Fruit fly (Drosophila melanogaster) whole organism, embryonic: ENCODE data around the gene Crtc.
A peak's percentile ranks its signal among the peaks of the same experiment; 100 is the strongest.

Source experiments
- CG10147 ChIP-seq: fragments of 200-800 bp; sonication (Bioruptor generic); optimal IDR thresholded peaks from 2 replicates; lab custom pipeline; 2019; ENCODE audit warnings: missing biosample characterization, mild to moderate bottlenecking, missing genetic modification characterization, moderate library complexity
- CG10431 ChIP-seq: fragments of 200-800 bp; sonication (Bioruptor generic); optimal IDR thresholded peaks from 3 replicates; lab custom pipeline; 2018; ENCODE audit warnings: missing biosample characterization, mild to moderate bottlenecking, missing genetic modification characterization
- CG12104 ChIP-seq: fragments of 200-800 bp; sonication (Bioruptor generic); optimal IDR thresholded peaks from 3 replicates; lab custom pipeline; 2016; ENCODE audit warnings: missing biosample characterization, missing genetic modification characterization
- CG15073 ChIP-seq: fragments of 200-800 bp; sonication (Bioruptor generic); optimal IDR thresholded peaks from 2 replicates; lab custom pipeline; 2016; ENCODE audit warnings: missing biosample characterization, missing genetic modification characterization
- CG15514 ChIP-seq: fragments of 200-800 bp; sonication (Bioruptor generic); optimal IDR thresholded peaks from 3 replicates; lab custom pipeline; 2017; ENCODE audit warnings: missing biosample characterization, missing genetic modification characterization, mild to moderate bottlenecking, moderate library complexity, missing genetic modification reagents
- CG17328 ChIP-seq: fragments of 200-800 bp; sonication (Bioruptor generic); IDR thresholded peaks from 2 replicates; pipeline ENCODE4 v1.3.6; 2022; ENCODE audit warnings: missing biosample characterization, missing genetic modification characterization
- CG18599 ChIP-seq: fragments of 200-800 bp; sonication (Bioruptor generic); optimal IDR thresholded peaks from 3 replicates; lab custom pipeline; 2017; ENCODE audit warnings: missing biosample characterization, missing genetic modification characterization, mild to moderate bottlenecking, moderate library complexity, missing genetic modification reagents
- CG2116 ChIP-seq: fragments of 200-800 bp; sonication (Bioruptor generic); optimal IDR thresholded peaks from 3 replicates; lab custom pipeline; 2018; ENCODE audit warnings: missing biosample characterization, mild to moderate bottlenecking, missing genetic modification characterization
- CG30020 ChIP-seq: fragments of 200-800 bp; optimal IDR thresholded peaks from 2 replicates; lab custom pipeline; 2019; ENCODE audit warnings: missing biosample characterization, mild to moderate bottlenecking, missing genetic modification characterization, moderate library complexity
- CG31224 ChIP-seq: fragments of 200-800 bp; sonication (Bioruptor generic); IDR thresholded peaks from 2 replicates; pipeline ENCODE4 v1.3.6; 2022; ENCODE audit warnings: missing biosample characterization, missing genetic modification characterization
- CG32532 ChIP-seq: fragments of 200-800 bp; sonication (Bioruptor generic); IDR thresholded peaks from 2 replicates; pipeline ENCODE4 v1.3.6; 2022; ENCODE audit warnings: missing biosample characterization, missing genetic modification characterization
- CG33213 ChIP-seq: fragments of 200-800 bp; sonication (Bioruptor generic); optimal IDR thresholded peaks from 3 replicates; lab custom pipeline; 2016; ENCODE audit warnings: missing biosample characterization, missing genetic modification characterization
- CG3847 ChIP-seq: fragments of 200-800 bp; sonication (Bioruptor generic); IDR thresholded peaks from 2 replicates; pipeline ENCODE4 v1.3.6; 2022; ENCODE audit warnings: missing biosample characterization, missing genetic modification characterization
- CG5245 ChIP-seq: fragments of 200-800 bp; sonication (Bioruptor generic); optimal IDR thresholded peaks from 3 replicates; lab custom pipeline; 2016; ENCODE audit warnings: missing biosample characterization, missing genetic modification characterization
- CG6175 ChIP-seq: fragments of 200-800 bp; sonication (Bioruptor generic); IDR thresholded peaks from 3 replicates; pipeline ENCODE4 v1.3.6; 2022; ENCODE audit warnings: missing biosample characterization, missing genetic modification characterization
- CG7372 ChIP-seq: fragments of 200-800 bp; sonication (Bioruptor generic); IDR thresholded peaks from 2 replicates; pipeline ENCODE4 v1.3.6; 2022; ENCODE audit warnings: missing biosample characterization, missing genetic modification characterization
- CG8388 ChIP-seq: fragments of 200-800 bp; sonication (Bioruptor generic); optimal IDR thresholded peaks from 2 replicates; lab custom pipeline; 2019; ENCODE audit warnings: missing biosample characterization, mild to moderate bottlenecking, missing genetic modification characterization, moderate library complexity
- CG8944 ChIP-seq: fragments of 200-800 bp; sonication (Bioruptor generic); optimal IDR thresholded peaks from 3 replicates; lab custom pipeline; 2016; ENCODE audit warnings: missing biosample characterization, missing genetic modification characterization
- CoRest ChIP-seq: fragments of 200-800 bp; sonication (Bioruptor generic); optimal IDR thresholded peaks from 3 replicates; lab custom pipeline; 2018; ENCODE audit warnings: missing biosample characterization, mild to moderate bottlenecking, missing genetic modification characterization, moderate library complexity
- CrebB ChIP-seq: fragments of 200-800 bp; sonication (Bioruptor generic); optimal IDR thresholded peaks from 3 replicates; lab custom pipeline; 2018; ENCODE audit warnings: missing biosample characterization, mild to moderate bottlenecking, missing genetic modification characterization
- Dip3 ChIP-seq: fragments of 200-800 bp; sonication (Bioruptor generic); optimal IDR thresholded peaks from 3 replicates; lab custom pipeline; 2016; ENCODE audit warnings: missing biosample characterization, missing genetic modification characterization
- E2f2 ChIP-seq: fragments of 200-800 bp; sonication (Bioruptor generic); IDR thresholded peaks from 2 replicates; pipeline ENCODE4 v1.3.6; 2022; ENCODE audit warnings: missing biosample characterization, missing genetic modification characterization
- Ets97D ChIP-seq: fragments of 200-800 bp; sonication (Bioruptor generic); optimal IDR thresholded peaks from 3 replicates; lab custom pipeline; 2016; ENCODE audit warnings: missing biosample characterization, missing genetic modification characterization
- Fer3 ChIP-seq: fragments of 200-800 bp; sonication (Bioruptor generic); optimal IDR thresholded peaks from 2 replicates; lab custom pipeline; 2018; ENCODE audit warnings: missing biosample characterization, mild to moderate bottlenecking, missing genetic modification characterization, moderate library complexity
- H2.0 ChIP-seq: fragments of 200-800 bp; sonication (Bioruptor generic); IDR thresholded peaks from 2 replicates; pipeline ENCODE4 v1.3.6; 2022; ENCODE audit warnings: missing biosample characterization, missing genetic modification characterization
- Hey ChIP-seq: fragments of 200-800 bp; sonication (Bioruptor generic); optimal IDR thresholded peaks from 3 replicates; lab custom pipeline; 2018; ENCODE audit warnings: missing biosample characterization, mild to moderate bottlenecking, missing genetic modification characterization
- Meics ChIP-seq: fragments of 200-800 bp; sonication (Bioruptor generic); optimal IDR thresholded peaks from 2 replicates; lab custom pipeline; 2017; ENCODE audit warnings: missing biosample characterization, mild to moderate bottlenecking, missing genetic modification characterization
- al ChIP-seq: fragments of 200-800 bp; sonication (Bioruptor generic); IDR thresholded peaks from 2 replicates; pipeline ENCODE4 v1.3.6; 2022; ENCODE audit warnings: missing biosample characterization, missing genetic modification characterization
- az2 ChIP-seq: fragments of 200-800 bp; sonication (Bioruptor generic); optimal IDR thresholded peaks from 3 replicates; lab custom pipeline; 2016; ENCODE audit warnings: missing biosample characterization, missing genetic modification characterization
- ci ChIP-seq: fragments of 200-800 bp; sonication (Bioruptor generic); IDR thresholded peaks from 3 replicates; pipeline ENCODE4 v1.3.6; 2022; ENCODE audit warnings: missing biosample characterization, missing genetic modification characterization
- disco-r ChIP-seq: fragments of 200-800 bp; sonication (Bioruptor generic); optimal IDR thresholded peaks from 2 replicates; lab custom pipeline; 2016; ENCODE audit warnings: missing biosample characterization, missing genetic modification characterization
- gfzf ChIP-seq: fragments of 200-800 bp; sonication (Bioruptor generic); optimal IDR thresholded peaks from 2 replicates; lab custom pipeline; 2016; ENCODE audit warnings: missing biosample characterization, mild to moderate bottlenecking, missing genetic modification characterization, moderate library complexity
- h ChIP-seq: fragments of >200 bp; optimal IDR thresholded peaks from 2 replicates; lab custom pipeline; 2017
- her ChIP-seq: fragments of 200-800 bp; sonication (Bioruptor generic); optimal IDR thresholded peaks from 2 replicates; lab custom pipeline; 2016; ENCODE audit warnings: missing biosample characterization, missing genetic modification characterization
- jing ChIP-seq: fragments of 200-800 bp; sonication (Bioruptor generic); optimal IDR thresholded peaks from 2 replicates; lab custom pipeline; 2018; ENCODE audit warnings: missing biosample characterization, mild to moderate bottlenecking, missing genetic modification characterization
- ken ChIP-seq: fragments of 200-800 bp; sonication (Bioruptor generic); IDR thresholded peaks from 3 replicates; pipeline ENCODE4 v1.3.6; 2022; ENCODE audit warnings: missing biosample characterization, missing genetic modification characterization
- kni ChIP-seq: fragments of 200-800 bp; sonication (Bioruptor generic); optimal IDR thresholded peaks from 3 replicates; lab custom pipeline; 2017; ENCODE audit warnings: mild to moderate bottlenecking, missing biosample characterization, missing genetic modification reagents, missing genetic modification characterization
- lola ChIP-seq, 3 experiments: fragments of >200 bp in 2 of 3; fragments of 200-800 bp in 1 of 3; sonication (Bioruptor generic) in 1 of 3; optimal IDR thresholded peaks; 2 replicates each; lab custom pipeline; 2017 to 2019; ENCODE audit warnings: missing biosample characterization in 3 of 3, missing genetic modification characterization in 3 of 3, mild to moderate bottlenecking in 1 of 3, moderate library complexity in 1 of 3
- nau ChIP-seq: fragments of 200-800 bp; sonication (Bioruptor generic); optimal IDR thresholded peaks from 3 replicates; lab custom pipeline; 2017; ENCODE audit warnings: missing biosample characterization, mild to moderate bottlenecking, missing genetic modification characterization, missing genetic modification reagents
- oc ChIP-seq: fragments of 200-800 bp; sonication (Bioruptor generic); optimal IDR thresholded peaks from 2 replicates; lab custom pipeline; 2018; ENCODE audit warnings: missing biosample characterization, mild to moderate bottlenecking, missing genetic modification characterization, moderate library complexity
- peb ChIP-seq: fragments of 200-800 bp; sonication (Bioruptor generic); IDR thresholded peaks from 2 replicates; pipeline ENCODE4 v1.3.6; 2022; ENCODE audit warnings: missing biosample characterization, missing genetic modification characterization
- pita ChIP-seq: fragments of 200-800 bp; sonication (Bioruptor generic); optimal IDR thresholded peaks from 2 replicates; lab custom pipeline; 2017; ENCODE audit warnings: missing biosample characterization, mild to moderate bottlenecking, missing genetic modification characterization
- repo ChIP-seq: fragments of 200-800 bp; sonication (Bioruptor generic); optimal IDR thresholded peaks from 2 replicates; lab custom pipeline; 2016; ENCODE audit warnings: missing biosample characterization, missing genetic modification characterization
- run ChIP-seq: fragments of 200-800 bp; sonication (Bioruptor generic); optimal IDR thresholded peaks from 3 replicates; lab custom pipeline; 2018; ENCODE audit warnings: missing biosample characterization, mild to moderate bottlenecking, missing genetic modification characterization
- sqz ChIP-seq: fragments of 200-800 bp; sonication (Bioruptor generic); optimal IDR thresholded peaks from 3 replicates; lab custom pipeline; 2018; ENCODE audit warnings: missing biosample characterization, mild to moderate bottlenecking, missing genetic modification characterization
- stc ChIP-seq: fragments of 200-800 bp; sonication (Bioruptor generic); IDR thresholded peaks from 2 replicates; pipeline ENCODE4 v1.3.6; 2022; ENCODE audit warnings: missing biosample characterization, missing genetic modification characterization
- tio ChIP-seq: fragments of 200-800 bp; sonication (Bioruptor generic); optimal IDR thresholded peaks from 2 replicates; lab custom pipeline; 2017; ENCODE audit warnings: missing biosample characterization, missing genetic modification characterization, inconsistent platforms
- tll ChIP-seq, 2 experiments: fragments of 200-800 bp in 1 of 2; fragments of >200 bp in 1 of 2; sonication (Bioruptor generic) in 1 of 2; optimal IDR thresholded peaks; 2 replicates each; lab custom pipeline; 2017 to 2019; ENCODE audit warnings: missing biosample characterization in 2 of 2, missing genetic modification characterization in 2 of 2, mild to moderate bottlenecking in 1 of 2, moderate library complexity in 1 of 2
- ttk ChIP-seq: fragments of 200-800 bp; sonication (Bioruptor generic); IDR thresholded peaks from 2 replicates; pipeline ENCODE4 v2.1.2; 2022; ENCODE audit warnings: missing biosample characterization, missing genetic modification characterization

Crtc gene

DNA sequence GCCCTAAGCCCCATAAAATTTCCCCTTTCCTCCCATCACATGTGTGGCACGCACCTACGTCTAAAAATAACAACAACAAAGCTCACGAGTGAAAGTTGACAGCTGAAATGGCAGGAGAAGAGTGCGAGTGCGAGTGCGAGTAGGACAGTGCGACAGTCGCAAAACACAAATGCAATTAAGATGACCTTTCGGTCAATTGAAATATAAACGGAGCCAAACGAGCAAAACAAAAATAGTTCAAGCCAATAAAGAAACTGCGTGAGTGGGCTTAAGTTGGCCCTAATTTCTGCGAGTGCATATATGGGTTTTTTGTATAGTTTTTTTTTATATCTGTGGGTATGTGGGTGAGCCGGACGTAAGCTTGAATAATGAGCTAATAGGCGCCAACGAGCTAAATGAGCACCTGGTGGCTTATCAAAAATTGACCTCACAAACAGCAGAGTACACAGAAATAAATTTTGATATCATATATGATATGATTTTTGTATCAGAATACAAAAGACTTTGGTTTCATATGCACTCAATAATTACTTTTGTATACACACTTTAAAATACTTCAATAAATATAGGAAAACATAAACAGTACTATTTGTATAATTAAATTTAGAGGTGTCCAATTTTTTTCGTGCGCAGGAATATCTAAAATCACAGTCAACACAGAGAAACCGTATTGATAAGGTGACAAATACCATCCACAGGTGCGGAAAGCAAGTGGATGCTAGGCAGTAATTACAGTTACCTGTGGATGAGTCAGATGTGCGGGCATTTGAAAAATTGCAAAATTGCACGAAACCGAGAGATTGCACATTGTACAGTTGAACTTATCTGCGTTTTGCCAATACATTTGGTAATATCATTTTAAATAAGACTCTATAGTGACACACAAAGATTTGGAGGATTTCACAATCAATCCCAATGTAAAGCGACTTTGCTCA lies 17.1 kb downstream of the Crtc start (continued):
- TF ChIP-seq run (tag; lab: Kevin White, UChicago): no peak
- TF ChIP-seq jing (GFP tag; lab: Kevin White, UChicago): no peak
- TF ChIP-seq CG18599: peak; percentile 6
- TF ChIP-seq stc (GFP tag; lab: Robert Waterston, UW): peak; percentile 35; the same call in 1 of the 2 replicates
- no peak for TF ChIP-seq CG15073 (GFP tag; lab: Kevin White, UChicago)
- no peak for TF ChIP-seq CG33213 (GFP tag; lab: Kevin White, UChicago)
- no peak for TF ChIP-seq CG6175 (GFP tag; lab: Robert Waterston, UW)
- no peak for TF ChIP-seq ttk (GFP tag; lab: Robert Waterston, UW)
- peak; percentile 39 for TF ChIP-seq Meics
- TF ChIP-seq gfzf (GFP tag; lab: Kevin White, UChicago): no peak
- no peak for TF ChIP-seq h (lab: Kevin White, UChicago)
- peak; percentile 9; the same call in 1 of the 2 replicates for TF ChIP-seq al (GFP tag; lab: Robert Waterston, UW)
- peak; percentile 81; the same call in 2 of the 3 replicates for TF ChIP-seq ci (GFP tag; lab: Robert Waterston, UW)
- TF ChIP-seq tio (GFP tag; lab: Kevin White, UChicago): no peak
- no peak for TF ChIP-seq CG5245 (GFP tag; lab: Kevin White, UChicago)
- peak; percentile 34 for TF ChIP-seq Fer3
- no peak for TF ChIP-seq az2 (GFP tag; lab: Kevin White, UChicago)
- no peak for TF ChIP-seq CG30020 (tag; lab: Kevin White, UChicago)
- no peak for TF ChIP-seq kni
- TF ChIP-seq disco-r (GFP tag; lab: Kevin White, UChicago): no peak
- TF ChIP-seq CG8388: peak; percentile 12
- 0 out of 2 replicates have a peak, but pooled peaks have one; percentile 24 for TF ChIP-seq CG32532 (GFP tag; lab: Robert Waterston, UW)
- no peak for TF ChIP-seq Dip3 (GFP tag; lab: Kevin White, UChicago)
- TF ChIP-seq CG3847 (GFP tag; lab: Robert Waterston, UW): no peak
- no peak for TF ChIP-seq pita (GFP tag; lab: Kevin White, UChicago)
- no peak for TF ChIP-seq peb (GFP tag; lab: Robert Waterston, UW)
- TF ChIP-seq CG17328 (GFP tag; lab: Robert Waterston, UW): peak; percentile 45; the same call in 1 of the 2 replicates
- TF ChIP-seq Ets97D (GFP tag; lab: Kevin White, UChicago): no peak
- peak; percentile 78 for TF ChIP-seq oc (tag; lab: Kevin White, UChicago)
- 0 out of 2 replicates have a peak, but pooled peaks have one; percentile 23 for TF ChIP-seq H2.0 (GFP tag; lab: Robert Waterston, UW)
- peak; percentile 6 for TF ChIP-seq nau
- TF ChIP-seq CoRest (tag; lab: Kevin White, UChicago): no peak
- no peak for TF ChIP-seq CrebB
- peak; percentile 54; the same call in 1 of the 3 replicates for TF ChIP-seq ken (GFP tag; lab: Robert Waterston, UW)
- TF ChIP-seq CG8944 (GFP tag; lab: Kevin White, UChicago): peak; percentile 3
- TF ChIP-seq sqz: peak; percentile 90
- TF ChIP-seq her (GFP tag; lab: Kevin White, UChicago): no peak
- no peak for TF ChIP-seq Hey
- no peak for TF ChIP-seq lola (GFP tag; optimal IDR thresholded peaks at IDR 0.05; lab: Kevin White, UChicago)
- peak; percentile 22; the same call in 1 of the 2 replicates for TF ChIP-seq E2f2 (GFP tag; lab: Robert Waterston, UW)
- no peak for TF ChIP-seq CG15514
- no peak for TF ChIP-seq tll (GFP tag; optimal IDR thresholded peaks at IDR 0.05; lab: Kevin White, UChicago)
- no peak for TF ChIP-seq CG10147 (GFP tag; lab: Kevin White, UChicago)
- TF ChIP-seq repo (GFP tag; lab: Kevin White, UChicago): peak; percentile 12
- no peak for TF ChIP-seq CG7372 (GFP tag; lab: Robert Waterston, UW)
- no peak for TF ChIP-seq CG10431 (GFP tag; lab: Kevin White, UChicago)
- TF ChIP-seq CG2116: peak; percentile 5
- no peak; the same call in 1 of the 2 replicates for TF ChIP-seq CG31224
- no peak for TF ChIP-seq CG12104 (GFP tag; lab: Kevin White, UChicago)
